Worm (Caenorhabditis elegans) whole organism, L4 larva: ENCODE measurements around the gene C04F6.9.

ENCODE experiments used
- fkh-10 ChIP-seq: fragments of 150-350 bp; optimal IDR thresholded peaks from 2 replicates; lab custom pipeline; 2014; ENCODE audit warnings: missing biosample characterization, missing genetic modification reagents, missing genetic modification characterization
- skn-1 ChIP-seq: fragments of 150-350 bp; optimal IDR thresholded peaks from 2 replicates; lab custom pipeline; 2014; ENCODE audit warnings: missing biosample characterization, missing genetic modification characterization

DNA sequence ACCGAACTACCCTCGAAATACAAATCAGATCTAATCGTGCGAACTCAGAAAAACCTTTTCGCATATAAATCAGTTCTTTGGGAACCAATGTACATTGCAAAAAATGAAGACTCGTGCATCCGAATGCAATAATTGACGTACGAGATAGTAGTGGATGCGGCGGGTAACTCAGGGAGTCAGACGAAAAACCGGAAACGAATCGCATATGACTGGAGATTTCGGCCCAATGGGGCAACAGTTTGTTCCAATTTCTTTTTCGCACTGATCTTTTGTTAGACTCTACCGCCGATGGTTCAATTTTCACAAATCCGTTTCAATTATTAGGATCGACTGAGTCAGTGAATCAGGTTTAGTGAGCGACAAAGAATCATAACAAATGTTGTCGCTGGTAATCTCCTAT, 35.0 kb upstream of the C04F6.9 start:
- no peak for TF ChIP-seq fkh-10 (GFP tag; lab: Kevin White, UChicago)
- no peak for TF ChIP-seq skn-1 (tag; lab: Kevin White, UChicago)
